Comparison of ENCODE assay signal across 1 fruit fly cellular context in genomic region chr3L:10678545-10679067, dm6.
TF ChIP-seq lines count a peak whose summit lies in the region.

No protein-coding gene starts in this region.

TF ChIP-seq in whole organism, embryonic, 481 proteins besides CTCF, POLR2A, EP300 and RAD21 (continued from another document):
- peak; percentile 84 for TF ChIP-seq B-H2 (GFP tag; optimal IDR thresholded peaks at IDR 0.05; lab: Kevin White, UChicago)
- TF ChIP-seq D19B (GFP tag; optimal IDR thresholded peaks at IDR 0.05; lab: Kevin White, UChicago): peak; percentile 83
- TF ChIP-seq CG9215 (GFP tag; IDR thresholded peaks at IDR 0.05; lab: Robert Waterston, UW): peak; percentile 91
- no peak for TF ChIP-seq pan (optimal IDR thresholded peaks at IDR 0.05; lab: Kevin White, UChicago)
- peak in 1 of 2 experiments; percentile 94 for TF ChIP-seq pan (GFP tag; optimal IDR thresholded peaks at IDR 0.05 in 1 of 2, IDR thresholded peaks at IDR 0.05 in 1 of 2)
- TF ChIP-seq Hr78 (GFP tag; optimal IDR thresholded peaks at IDR 0.05; lab: Kevin White, UChicago): peak in 1 of 2 experiments; percentile 91
- TF ChIP-seq Atf3 (GFP tag; optimal IDR thresholded peaks at IDR 0.05; lab: Kevin White, UChicago): peak; percentile 79
- TF ChIP-seq fru (optimal IDR thresholded peaks at IDR 0.05; lab: Kevin White, UChicago): no peak
- TF ChIP-seq CG3065 (GFP tag; optimal IDR thresholded peaks at IDR 0.05; lab: Kevin White, UChicago): peak; percentile 30
- TF ChIP-seq tx (GFP tag; optimal IDR thresholded peaks at IDR 0.05; lab: Kevin White, UChicago): peak; percentile 84
- peak; percentile 34; the same call in 1 of the 2 replicates for TF ChIP-seq bbx (GFP tag; IDR thresholded peaks at IDR 0.05; lab: Robert Waterston, UW; ENCODE audit: partially characterized antibody)
- peak; percentile 93 for TF ChIP-seq slbo (GFP tag; IDR thresholded peaks at IDR 0.05; lab: Robert Waterston, UW)
- TF ChIP-seq CG6683 (GFP tag; optimal IDR thresholded peaks at IDR 0.05; lab: Kevin White, UChicago): peak; percentile 92
- peak; percentile 83 for TF ChIP-seq Hmx (GFP tag; optimal IDR thresholded peaks at IDR 0.05; lab: Kevin White, UChicago)
- TF ChIP-seq HmgZ (tag; optimal IDR thresholded peaks at IDR 0.05; lab: Kevin White, UChicago): peak; percentile 94
- peak; percentile 88 for TF ChIP-seq Nf-YA (GFP tag; IDR thresholded peaks at IDR 0.05; lab: Robert Waterston, UW)
- TF ChIP-seq CG7271 (tag; optimal IDR thresholded peaks at IDR 0.05; lab: Kevin White, UChicago): no peak
- TF ChIP-seq ewg (GFP tag; optimal IDR thresholded peaks at IDR 0.05; lab: Kevin White, UChicago): peak; percentile 85
- TF ChIP-seq CG12104 (GFP tag; optimal IDR thresholded peaks at IDR 0.05; lab: Kevin White, UChicago): peak; percentile 96
- peak; percentile 20 for TF ChIP-seq pfk (GFP tag; optimal IDR thresholded peaks at IDR 0.05; lab: Kevin White, UChicago)
- TF ChIP-seq CG2116 (GFP tag; optimal IDR thresholded peaks at IDR 0.05; lab: Kevin White, UChicago): peak; percentile 72
- peak; percentile 71 for TF ChIP-seq CG13123 (GFP tag; optimal IDR thresholded peaks at IDR 0.05; lab: Kevin White, UChicago)
- peak; percentile 95 for TF ChIP-seq CG18476 (GFP tag; optimal IDR thresholded peaks at IDR 0.05; lab: Kevin White, UChicago)
- TF ChIP-seq CG16813 (GFP tag; IDR thresholded peaks at IDR 0.05; lab: Robert Waterston, UW; ENCODE audit: partially characterized antibody): no peak
- TF ChIP-seq Antp (GFP tag; optimal IDR thresholded peaks at IDR 0.05; lab: Kevin White, UChicago): peak; percentile 83
- peak; percentile 79; the same call in 2 of the 3 replicates for TF ChIP-seq CG6175 (GFP tag; IDR thresholded peaks at IDR 0.05; lab: Robert Waterston, UW)
- TF ChIP-seq Nf-YC (tag; optimal IDR thresholded peaks at IDR 0.05; lab: Kevin White, UChicago): peak; percentile 89
- TF ChIP-seq tgo (GFP tag; IDR thresholded peaks at IDR 0.05; lab: Robert Waterston, UW): peak; percentile 96
- TF ChIP-seq CG13424 (tag; optimal IDR thresholded peaks at IDR 0.05; lab: Kevin White, UChicago): peak; percentile 96
- no peak; the same call in 1 of the 2 replicates for TF ChIP-seq dan (GFP tag; IDR thresholded peaks at IDR 0.05; lab: Robert Waterston, UW)
- peak; percentile 99 for TF ChIP-seq dmrt99B (tag; optimal IDR thresholded peaks at IDR 0.05; lab: Kevin White, UChicago)
- TF ChIP-seq CG2678 (tag; optimal IDR thresholded peaks at IDR 0.05; lab: Kevin White, UChicago): peak; percentile 98
- TF ChIP-seq CG3995 (GFP tag; optimal IDR thresholded peaks at IDR 0.05; lab: Kevin White, UChicago): peak; percentile 56
- peak; percentile 96 for TF ChIP-seq CG6689 (GFP tag; IDR thresholded peaks at IDR 0.05; lab: Robert Waterston, UW)
- TF ChIP-seq pnt (GFP tag; optimal IDR thresholded peaks at IDR 0.05; lab: Kevin White, UChicago): peak; percentile 91
- peak; percentile 92 for TF ChIP-seq Xbp1 (GFP tag; optimal IDR thresholded peaks at IDR 0.05; lab: Kevin White, UChicago)
- TF ChIP-seq da (GFP tag; optimal IDR thresholded peaks at IDR 0.05; lab: Kevin White, UChicago): peak; percentile 64
- peak; percentile 74; the same call in 2 of the 3 replicates for TF ChIP-seq C15 (GFP tag; IDR thresholded peaks at IDR 0.05; lab: Robert Waterston, UW)
- TF ChIP-seq Ptx1 (GFP tag; IDR thresholded peaks at IDR 0.05; lab: Robert Waterston, UW): peak; percentile 95
